Fruit fly (Drosophila melanogaster) whole organism, prepupa: ENCODE results near the gene CG46270.

Experiments used
- CG10631 ChIP-seq: fragments of 200-800 bp; sonication (Bioruptor generic); optimal IDR thresholded peaks from 2 replicates; lab custom pipeline; 2016; ENCODE audit warnings: missing biosample characterization, missing genetic modification characterization
- CG11294 ChIP-seq: fragments of 200-800 bp; sonication (Bioruptor generic); IDR thresholded peaks from 2 replicates; pipeline ENCODE4 v1.3.6; 2022; ENCODE audit warnings: missing biosample characterization, missing genetic modification characterization
- CG11762 ChIP-seq: fragments of 200-800 bp; sonication (Bioruptor generic); optimal IDR thresholded peaks from 3 replicates; lab custom pipeline; 2016; ENCODE audit warnings: missing biosample characterization, missing genetic modification characterization; ENCODE audit not compliant: insufficient read depth
- CG15336 ChIP-seq: fragments of 200-800 bp; sonication (Bioruptor generic); IDR thresholded peaks from 2 replicates; pipeline ENCODE4 v1.3.6; 2022; ENCODE audit warnings: missing biosample characterization, missing genetic modification characterization
- CG16779 ChIP-seq: fragments of 200-800 bp; sonication (Bioruptor generic); optimal IDR thresholded peaks from 3 replicates; lab custom pipeline; 2017; ENCODE audit warnings: missing biosample characterization, mild to moderate bottlenecking, missing genetic modification characterization
- CG3032 ChIP-seq: fragments of 200-800 bp; optimal IDR thresholded peaks from 2 replicates; lab custom pipeline; 2019; ENCODE audit warnings: missing biosample characterization, mild to moderate bottlenecking, missing genetic modification characterization, moderate library complexity
- CG31627 ChIP-seq: fragments of 200-800 bp; sonication (Bioruptor generic); optimal IDR thresholded peaks from 3 replicates; lab custom pipeline; 2016; ENCODE audit warnings: missing biosample characterization, missing genetic modification characterization
- CG32006 ChIP-seq: fragments of 200-800 bp; sonication (Bioruptor generic); optimal IDR thresholded peaks from 3 replicates; lab custom pipeline; 2017; ENCODE audit warnings: missing biosample characterization, mild to moderate bottlenecking, missing genetic modification characterization
- CG34406 ChIP-seq: fragments of 200-800 bp; sonication (Bioruptor generic); optimal IDR thresholded peaks from 3 replicates; lab custom pipeline; 2016; ENCODE audit warnings: missing biosample characterization, missing genetic modification characterization
- CG6163 ChIP-seq: fragments of 200-800 bp; sonication (Bioruptor generic); IDR thresholded peaks from 3 replicates; pipeline ENCODE4 v1.3.6; 2022; ENCODE audit warnings: missing biosample characterization, missing genetic modification characterization
- CG6792 ChIP-seq: fragments of 200-800 bp; sonication (Bioruptor generic); optimal IDR thresholded peaks from 3 replicates; lab custom pipeline; 2016; ENCODE audit warnings: missing biosample characterization, missing genetic modification characterization
- CG6854 ChIP-seq: fragments of 200-800 bp; sonication (Bioruptor generic); optimal IDR thresholded peaks from 2 replicates; lab custom pipeline; 2017; ENCODE audit warnings: missing biosample characterization, mild to moderate bottlenecking, missing genetic modification characterization
- CG7368 ChIP-seq: fragments of 200-800 bp; sonication (Bioruptor generic); optimal IDR thresholded peaks from 3 replicates; lab custom pipeline; 2016; ENCODE audit warnings: missing biosample characterization, missing genetic modification characterization
- CG8632 ChIP-seq: fragments of 200-800 bp; sonication (Bioruptor generic); optimal IDR thresholded peaks from 3 replicates; lab custom pipeline; 2016; ENCODE audit warnings: missing biosample characterization, missing genetic modification characterization
- CG9139 ChIP-seq: fragments of 200-800 bp; sonication (Bioruptor generic); optimal IDR thresholded peaks from 3 replicates; lab custom pipeline; 2017; ENCODE audit warnings: missing biosample characterization, mild to moderate bottlenecking, missing genetic modification characterization
- Eip75B ChIP-seq: fragments of 200-800 bp; sonication (Bioruptor generic); optimal IDR thresholded peaks from 3 replicates; lab custom pipeline; 2016; ENCODE audit warnings: missing biosample characterization, missing genetic modification characterization
- Eip78C ChIP-seq: fragments of 200-800 bp; sonication (Bioruptor generic); peaks from one replicate; lab custom pipeline; 2016; ENCODE audit warnings: missing biosample characterization, missing genetic modification characterization
- Eip93F ChIP-seq: fragments of 200-800 bp; sonication (Bioruptor generic); optimal IDR thresholded peaks from 2 replicates; lab custom pipeline; 2016; ENCODE audit warnings: missing biosample characterization, mild to moderate bottlenecking, missing genetic modification characterization
- Ets21C ChIP-seq: fragments of 200-800 bp; sonication (Bioruptor generic); optimal IDR thresholded peaks from 3 replicates; lab custom pipeline; 2016; ENCODE audit warnings: missing biosample characterization, missing genetic modification characterization
- Ets96B ChIP-seq: fragments of 200-800 bp; optimal IDR thresholded peaks from 2 replicates; lab custom pipeline; 2019; ENCODE audit warnings: missing biosample characterization, mild to moderate bottlenecking, missing genetic modification characterization, moderate library complexity
- Gug ChIP-seq: fragments of 200-800 bp; sonication (Bioruptor generic); IDR thresholded peaks from 2 replicates; pipeline ENCODE4 v1.3.6; 2022; ENCODE audit warnings: missing biosample characterization, missing genetic modification characterization
- Hr4 ChIP-seq: fragments of 200-800 bp; sonication (Bioruptor generic); optimal IDR thresholded peaks from 3 replicates; lab custom pipeline; 2016; ENCODE audit warnings: missing biosample characterization, missing genetic modification characterization
- Met ChIP-seq: fragments of 200-800 bp; sonication (Bioruptor generic); optimal IDR thresholded peaks from 3 replicates; lab custom pipeline; 2016; ENCODE audit warnings: missing biosample characterization, missing genetic modification characterization
- Sox102F ChIP-seq: fragments of 200-800 bp; sonication (Bioruptor generic); optimal IDR thresholded peaks from 2 replicates; lab custom pipeline; 2016; ENCODE audit warnings: missing biosample characterization, mild to moderate bottlenecking, missing genetic modification characterization
- Sox14 ChIP-seq: fragments of 200-800 bp; sonication (Bioruptor generic); optimal IDR thresholded peaks from 3 replicates; lab custom pipeline; 2016; ENCODE audit warnings: missing biosample characterization, missing genetic modification characterization
- achi ChIP-seq: fragments of 200-800 bp; sonication (Bioruptor generic); optimal IDR thresholded peaks from 3 replicates; lab custom pipeline; 2016; ENCODE audit warnings: missing biosample characterization, missing genetic modification characterization
- acj6 ChIP-seq: fragments of 200-800 bp; sonication (Bioruptor generic); optimal IDR thresholded peaks from 3 replicates; lab custom pipeline; 2016; ENCODE audit warnings: missing biosample characterization, missing genetic modification characterization
- cyc ChIP-seq: fragments of 200-800 bp; sonication (Bioruptor generic); optimal IDR thresholded peaks from 3 replicates; lab custom pipeline; 2016; ENCODE audit warnings: missing biosample characterization, missing genetic modification characterization
- dac ChIP-seq: fragments of 200-800 bp; sonication (Bioruptor generic); optimal IDR thresholded peaks from 2 replicates; lab custom pipeline; 2017; ENCODE audit warnings: missing biosample characterization, mild to moderate bottlenecking, missing genetic modification characterization
- dsx ChIP-seq: fragments of 200-800 bp; optimal IDR thresholded peaks from 3 replicates; lab custom pipeline; 2019; ENCODE audit warnings: missing biosample characterization, mild to moderate bottlenecking, missing genetic modification characterization, moderate library complexity; ENCODE audit not compliant: poor library complexity, severe bottlenecking
- eg ChIP-seq: fragments of 200-800 bp; sonication (Bioruptor generic); IDR thresholded peaks from 3 replicates; pipeline ENCODE4 v1.3.6; 2022; ENCODE audit warnings: missing biosample characterization, missing genetic modification characterization
- esn ChIP-seq: fragments of 200-800 bp; sonication (Bioruptor generic); optimal IDR thresholded peaks from 2 replicates; lab custom pipeline; 2016; ENCODE audit warnings: missing biosample characterization, mild to moderate bottlenecking, missing genetic modification characterization, moderate library complexity
- fd85E ChIP-seq: fragments of 200-800 bp; sonication (Bioruptor generic); optimal IDR thresholded peaks from 3 replicates; lab custom pipeline; 2016; ENCODE audit warnings: missing biosample characterization, missing genetic modification characterization
- fkh ChIP-seq: fragments of 200-800 bp; sonication (Bioruptor generic); optimal IDR thresholded peaks from 3 replicates; lab custom pipeline; 2017; ENCODE audit warnings: missing biosample characterization, mild to moderate bottlenecking, missing genetic modification characterization, moderate library complexity
- lz ChIP-seq: fragments of 200-800 bp; sonication (Bioruptor generic); optimal IDR thresholded peaks from 3 replicates; lab custom pipeline; 2016; ENCODE audit warnings: missing biosample characterization, missing genetic modification characterization
- ss ChIP-seq, 2 experiments: fragments of 200-800 bp; sonication (Bioruptor generic); optimal IDR thresholded peaks; 2 replicates in 1 of 2; 3 replicates in 1 of 2; lab custom pipeline; 2017 to 2018; ENCODE audit warnings: mild to moderate bottlenecking in 2 of 2, missing biosample characterization in 2 of 2, missing genetic modification characterization in 2 of 2, moderate library complexity in 1 of 2
- svp ChIP-seq: fragments of 200-800 bp; sonication (Bioruptor generic); peaks from one replicate; lab custom pipeline; 2016; ENCODE audit warnings: missing biosample characterization, missing genetic modification characterization
- vri ChIP-seq: fragments of 200-800 bp; sonication (Bioruptor generic); optimal IDR thresholded peaks from 3 replicates; lab custom pipeline; 2016; ENCODE audit warnings: missing biosample characterization, mild to moderate bottlenecking, missing genetic modification characterization

CG46270 gene

dm6 chr3R:10407066-10407465 is 21.2 kb downstream of the CG46270 start, which contains the start of gene CG6325:
Gene CG6325 (minus strand): TSS chr3R:10407285.
- TF ChIP-seq CG32006 (GFP tag; lab: Kevin White, UChicago) (no peak), esn (GFP tag; lab: Kevin White, UChicago) (peak; percentile 43), Eip93F (no peak), lz (GFP tag; lab: Kevin White, UChicago) (peak; percentile 24), Hr4 (GFP tag; lab: Kevin White, UChicago) (no peak)

- TF ChIP-seq svp (GFP tag; lab: Kevin White, UChicago) (peak; percentile 97), lz (GFP tag; lab: Kevin White, UChicago) (no peak)
- TF ChIP-seq, all 60 proteins: peak for 1
These were observed 24.3 kb downstream of the CG46270 start for dm6 chr3R:10403940-10404339.

dm6 chr3R:10400732-10401131 is 27.5 kb downstream of the CG46270 start, which contains the start of gene mthl11:
Gene mthl11 (plus strand): TSS chr3R:10401032.
- TF ChIP-seq Sox14 (no peak), CG34406 (GFP tag; lab: Kevin White, UChicago) (no peak), CG7368 (GFP tag; lab: Kevin White, UChicago) (no peak), CG6854 (GFP tag; lab: Kevin White, UChicago) (no peak), CG6792 (GFP tag; lab: Kevin White, UChicago) (no peak)

- TF ChIP-seq CG6854 (GFP tag; lab: Kevin White, UChicago) (no peak), Ets21C (GFP tag; lab: Kevin White, UChicago) (no peak), CG6792 (GFP tag; lab: Kevin White, UChicago) (no peak), fd85E (GFP tag; lab: Kevin White, UChicago) (no peak), Eip75B (GFP tag; lab: Kevin White, UChicago) (no peak), CG16779 (tag; lab: Kevin White, UChicago) (no peak), CG6163 (GFP tag; lab: Robert Waterston, UW) (no peak), cyc (GFP tag; lab: Kevin White, UChicago) (no peak), CG31627 (GFP tag; lab: Kevin White, UChicago) (no peak), CG10631 (GFP tag; lab: Kevin White, UChicago) (no peak), CG9139 (GFP tag; lab: Kevin White, UChicago) (no peak), Gug (no peak), Sox102F (no peak), CG15336 (GFP tag; lab: Robert Waterston, UW) (no peak), achi (GFP tag; lab: Kevin White, UChicago) (no peak)
These were observed 32.9 kb downstream of the CG46270 start for dm6 chr3R:10395233-10395815.

DNA sequence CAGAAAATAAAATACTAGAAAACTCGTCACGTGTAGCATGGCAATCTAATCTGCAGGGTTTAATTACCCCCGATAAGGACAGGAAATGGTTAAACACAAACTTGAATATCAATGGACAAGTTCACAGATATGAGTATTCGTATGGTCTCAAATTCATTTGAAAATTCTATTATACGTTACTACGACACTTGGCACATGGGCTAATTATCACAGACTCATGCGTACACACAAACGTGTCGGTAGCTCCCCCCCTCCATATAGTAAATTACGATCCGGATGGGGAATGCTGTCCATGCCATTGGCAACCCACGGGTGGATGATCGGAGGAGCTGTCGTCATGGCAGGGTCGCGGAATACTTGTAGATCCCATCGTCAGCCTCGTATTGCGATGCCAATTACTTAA is 33.9 kb downstream of the CG46270 start:
- TF ChIP-seq vri (GFP tag; lab: Kevin White, UChicago) (peak; percentile 50), CG9139 (GFP tag; lab: Kevin White, UChicago) (no peak)

DNA sequence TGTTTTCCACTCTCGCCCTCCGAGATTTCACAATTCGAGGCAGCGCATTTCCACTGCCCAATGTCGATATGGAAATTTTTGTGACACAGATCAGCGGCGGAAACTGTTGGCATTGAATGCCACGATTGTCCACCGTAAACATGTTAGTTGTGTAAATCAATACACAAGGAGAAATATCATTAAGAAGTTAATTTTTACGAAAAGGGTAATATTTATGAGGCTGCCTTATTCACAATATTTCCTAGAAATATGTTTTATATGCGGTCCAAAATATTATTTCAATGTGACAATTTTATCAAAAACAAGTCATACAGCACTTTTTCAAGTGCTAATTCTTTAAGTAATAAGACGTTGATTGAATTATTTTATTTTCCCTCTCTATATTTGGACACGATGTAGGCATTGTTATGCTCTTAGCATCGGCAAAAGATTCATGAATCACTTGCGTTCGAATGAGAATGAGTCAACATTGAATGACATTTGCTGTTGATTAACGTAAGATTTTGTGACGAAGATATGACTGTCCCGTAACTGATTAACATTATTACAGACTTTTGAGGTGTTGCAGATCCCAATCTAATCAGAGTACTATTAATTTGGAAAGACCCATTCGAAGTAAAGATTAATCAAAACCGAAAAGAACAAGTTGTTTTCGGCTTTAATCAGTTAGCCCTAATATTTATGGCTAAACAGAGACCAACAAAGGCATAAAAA is 34.4 kb downstream of the CG46270 start:
- no peak for TF ChIP-seq CG11762 (GFP tag; lab: Kevin White, UChicago)
- TF ChIP-seq CG15336 (GFP tag; lab: Robert Waterston, UW): peak; percentile 47
- TF ChIP-seq dsx (GFP tag; lab: Kevin White, UChicago): no peak
- TF ChIP-seq eg: peak; percentile 63; the same call in 2 of the 3 replicates
- peak; percentile 20 for TF ChIP-seq Ets96B (tag; lab: Kevin White, UChicago)
- 0 out of 2 replicates have a peak, but pooled peaks have one; percentile 30 for TF ChIP-seq Gug
- no peak for TF ChIP-seq ss (GFP tag; optimal IDR thresholded peaks at IDR 0.05; lab: Kevin White, UChicago)
- TF ChIP-seq Met (GFP tag; lab: Kevin White, UChicago): peak; percentile 11
- no peak for TF ChIP-seq dac (GFP tag; lab: Kevin White, UChicago)
- peak; percentile 45 for TF ChIP-seq esn (GFP tag; lab: Kevin White, UChicago)
- peak; percentile 40 for TF ChIP-seq Eip78C (GFP tag; lab: Kevin White, UChicago)
- peak; percentile 24 for TF ChIP-seq CG3032
- TF ChIP-seq CG8632 (GFP tag; lab: Kevin White, UChicago): peak; percentile 33
- TF ChIP-seq fkh (GFP tag; lab: Kevin White, UChicago): peak; percentile 78
- peak; percentile 10 for TF ChIP-seq acj6 (GFP tag; lab: Kevin White, UChicago)
- no peak for TF ChIP-seq Eip93F
- no peak for TF ChIP-seq fd85E (GFP tag; lab: Kevin White, UChicago)
- TF ChIP-seq Hr4 (GFP tag; lab: Kevin White, UChicago): peak; percentile 44
- TF ChIP-seq vri (GFP tag; lab: Kevin White, UChicago): peak; percentile 84
- peak; percentile 14 for TF ChIP-seq CG31627 (GFP tag; lab: Kevin White, UChicago)
- 0 out of 2 replicates have a peak, but pooled peaks have one; percentile 16 for TF ChIP-seq CG11294 (GFP tag; lab: Robert Waterston, UW)
